Worm (Caenorhabditis elegans): ENCODE results near the gene nob-1.

The nob-1 gene

DNA sequence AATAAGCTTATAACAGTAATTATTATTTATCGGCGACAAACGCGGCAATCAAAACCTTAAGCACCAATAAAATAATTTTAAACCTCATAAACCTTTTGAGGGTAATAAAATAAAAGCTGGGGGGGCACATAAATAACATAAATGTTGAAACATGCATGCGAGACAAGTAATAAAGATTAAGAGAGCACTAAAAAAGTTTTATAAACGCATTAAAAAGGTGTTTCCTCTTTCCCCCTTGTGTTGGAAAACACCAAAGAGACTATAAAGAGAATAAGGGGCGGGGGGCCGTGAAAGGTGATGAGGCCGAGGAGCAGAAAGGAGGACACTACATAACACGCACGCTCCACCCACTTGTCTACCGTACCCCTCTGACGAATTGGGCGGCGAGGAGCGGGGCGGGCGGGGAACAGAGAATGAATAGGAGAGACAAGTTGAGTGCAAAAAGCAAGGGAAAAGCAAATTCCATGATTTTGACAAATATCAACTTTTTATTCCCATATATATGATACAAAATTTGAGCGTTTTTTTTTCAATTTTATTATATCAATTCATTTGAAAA is 712 bp upstream of the nob-1 start:
- TF ChIP-seq him-1 (tag; optimal IDR thresholded peaks at IDR 0.05) (no peak), W03F9.2 (tag; optimal IDR thresholded peaks at IDR 0.05) (no peak), dao-5 (tag; optimal IDR thresholded peaks at IDR 0.05) (no peak)

DNA sequence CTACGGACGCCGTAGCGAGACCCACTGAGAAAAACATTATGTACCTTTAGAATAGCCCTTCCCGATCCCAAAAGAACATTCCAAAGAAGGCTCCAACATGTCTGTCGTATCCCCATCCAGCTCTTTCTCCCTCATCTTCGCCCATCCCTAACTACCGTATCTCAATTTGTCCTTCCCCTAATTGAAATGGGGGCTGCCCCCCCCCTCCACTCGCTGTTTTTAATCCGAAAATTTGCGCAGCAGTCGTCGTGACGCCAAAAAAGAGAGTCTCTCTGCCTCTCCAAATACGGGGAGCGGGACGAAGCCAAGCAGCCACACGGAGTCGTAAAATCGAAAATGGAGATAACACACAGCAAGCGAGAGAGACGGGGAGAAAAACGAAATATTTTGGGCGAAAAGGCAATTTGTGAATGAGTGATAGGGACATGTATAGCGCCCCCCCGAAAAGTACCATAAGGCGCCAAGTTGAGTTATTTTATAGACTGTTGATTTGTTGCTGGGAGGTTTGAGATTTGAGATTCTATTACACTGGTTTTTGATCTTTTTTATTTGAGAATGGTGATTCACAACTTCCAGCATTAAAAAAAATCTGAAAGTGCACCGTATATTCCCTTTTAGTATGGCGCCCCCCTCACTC is 2.0 kb downstream of the nob-1 start:
- TF ChIP-seq him-1 (tag; optimal IDR thresholded peaks at IDR 0.05) = no peak
- TF ChIP-seq W03F9.2 (tag; optimal IDR thresholded peaks at IDR 0.05) = no peak
- TF ChIP-seq dao-5 (tag; optimal IDR thresholded peaks at IDR 0.05) = no peak

DNA sequence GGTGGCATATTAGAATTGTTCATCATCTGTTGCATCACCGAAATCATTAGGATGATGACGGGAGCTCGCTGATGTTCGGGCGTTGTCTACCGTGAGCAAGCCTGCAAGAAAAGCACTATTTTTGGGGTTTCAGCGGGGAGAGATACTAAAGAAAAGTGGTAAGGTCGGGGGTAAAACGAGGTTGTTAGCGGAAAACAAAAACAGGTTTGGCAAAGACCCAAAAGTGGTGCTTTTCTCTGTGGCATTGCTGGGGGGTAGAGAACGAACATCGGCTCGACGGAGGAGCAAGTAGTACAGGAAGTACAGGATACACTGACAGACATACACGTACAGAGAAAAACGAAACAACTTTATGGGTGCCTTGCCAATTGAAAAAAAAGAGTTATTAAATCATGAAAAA is 6.7 kb downstream of the nob-1 start, which contains the start of gene php-3:
Gene php-3 (minus strand): TSS at position 101 of the 400 bp plus-strand sequence.
- TF ChIP-seq W03F9.2 (tag; optimal IDR thresholded peaks at IDR 0.05) = no peak
- no peak for TF ChIP-seq him-1 (tag; optimal IDR thresholded peaks at IDR 0.05)
- no peak for TF ChIP-seq dao-5 (tag; optimal IDR thresholded peaks at IDR 0.05)

DNA sequence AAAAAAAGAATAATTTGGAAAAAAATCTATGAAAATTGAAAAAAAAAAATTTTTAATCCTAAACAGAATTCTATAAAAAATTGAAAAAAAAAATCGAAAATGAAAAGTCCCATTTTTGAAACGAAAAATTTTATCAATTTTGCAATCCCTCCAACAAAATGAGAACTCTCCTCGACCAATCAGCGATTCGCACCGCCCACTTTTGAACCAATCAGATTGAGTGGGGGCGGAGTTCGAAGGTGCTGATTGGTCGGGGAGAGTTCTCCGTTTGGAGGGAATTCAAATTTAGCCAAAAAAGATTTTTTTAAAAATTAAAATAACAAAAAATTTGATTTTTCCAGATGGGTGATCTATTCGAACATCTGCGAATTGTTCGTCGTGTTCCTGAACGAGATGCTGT is 16.4 kb downstream of the nob-1 start:
- no peak for TF ChIP-seq dao-5 (tag; optimal IDR thresholded peaks at IDR 0.05)
- TF ChIP-seq W03F9.2 (tag; optimal IDR thresholded peaks at IDR 0.05) = no peak
- no peak for TF ChIP-seq him-1 (tag; optimal IDR thresholded peaks at IDR 0.05)

ce11 chrIII:12064494-12064893 is 19.6 kb downstream of the nob-1 start:
- TF ChIP-seq him-1 (tag; optimal IDR thresholded peaks at IDR 0.05) (no peak), dao-5 (tag; optimal IDR thresholded peaks at IDR 0.05) (no peak), W03F9.2 (tag; optimal IDR thresholded peaks at IDR 0.05) (no peak)

DNA sequence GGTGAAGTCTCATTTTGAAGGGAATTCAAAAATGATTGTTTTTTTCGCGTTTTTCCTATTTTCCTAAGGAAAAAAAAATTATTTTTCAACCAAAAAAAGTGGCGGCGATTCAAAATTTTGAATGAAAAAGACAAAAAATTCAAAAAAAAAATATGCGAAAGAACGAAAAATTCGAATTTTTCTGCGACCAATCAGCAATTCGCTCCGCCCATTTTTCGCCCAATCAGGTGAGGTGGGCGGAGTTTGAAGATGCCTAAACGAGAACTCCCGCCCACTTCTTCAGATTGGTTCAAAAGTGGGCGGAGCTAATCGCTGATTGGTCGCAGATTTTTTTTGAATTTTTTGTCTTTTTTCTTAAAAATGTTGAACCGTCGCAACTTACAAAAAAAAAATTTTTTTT is 20.2 kb downstream of the nob-1 start:
- TF ChIP-seq W03F9.2 (tag; optimal IDR thresholded peaks at IDR 0.05) (no peak), him-1 (tag; optimal IDR thresholded peaks at IDR 0.05) (no peak), dao-5 (tag; optimal IDR thresholded peaks at IDR 0.05) (no peak)

- no peak for TF ChIP-seq dao-5 (tag; optimal IDR thresholded peaks at IDR 0.05)
- no peak for TF ChIP-seq him-1 (tag; optimal IDR thresholded peaks at IDR 0.05)
- no peak for TF ChIP-seq W03F9.2 (tag; optimal IDR thresholded peaks at IDR 0.05)
These were observed 22.7 kb downstream of the nob-1 start, which contains the start of gene zyg-8 for ce11 chrIII:12061413-12061812. TSS of gene zyg-8 (plus strand) at chrIII:12061713.

DNA sequence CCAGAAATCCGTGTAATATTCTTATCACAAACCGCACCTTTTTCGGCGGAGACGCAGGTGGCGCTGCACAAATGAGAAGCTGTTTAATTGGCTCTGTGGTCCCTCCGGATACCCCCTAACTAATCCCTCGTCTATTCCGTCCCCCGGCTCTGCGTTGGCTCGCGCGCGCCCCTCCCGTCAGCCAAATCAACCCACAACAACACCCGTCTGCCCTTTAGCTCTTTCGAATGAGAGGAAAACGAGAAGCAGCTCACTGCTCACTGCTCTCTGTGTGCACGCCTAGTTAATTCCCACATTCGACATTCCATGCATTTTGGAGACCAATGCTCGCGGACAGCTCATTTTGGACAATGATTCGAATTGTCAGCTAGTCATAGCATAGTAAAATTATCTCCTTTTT is 24.0 kb downstream of the nob-1 start:
- TF ChIP-seq dao-5 (tag; optimal IDR thresholded peaks at IDR 0.05) (no peak), him-1 (tag; optimal IDR thresholded peaks at IDR 0.05) (no peak), W03F9.2 (tag; optimal IDR thresholded peaks at IDR 0.05) (no peak)

DNA sequence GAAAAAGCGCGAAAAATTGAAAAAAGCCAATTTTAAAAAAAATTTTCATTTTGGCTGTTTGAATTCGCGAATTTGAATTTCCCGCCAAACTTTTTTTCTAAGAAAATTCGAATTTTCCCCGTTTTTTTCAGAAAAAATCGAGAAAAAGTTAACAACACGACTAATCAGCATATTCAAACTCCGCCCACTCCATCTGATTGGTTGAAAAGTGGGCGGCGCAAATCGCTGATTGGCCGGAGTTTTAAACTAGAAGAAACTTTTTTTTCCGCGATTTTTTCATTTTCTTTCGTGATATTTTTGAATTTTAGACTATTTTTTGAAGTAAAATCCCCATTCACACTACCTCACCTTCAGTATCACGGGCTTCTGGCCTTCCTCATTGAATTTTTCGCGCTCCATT is 24.6 kb downstream of the nob-1 start:
- TF ChIP-seq dao-5 (tag; optimal IDR thresholded peaks at IDR 0.05) (no peak), him-1 (tag; optimal IDR thresholded peaks at IDR 0.05) (no peak), W03F9.2 (tag; optimal IDR thresholded peaks at IDR 0.05) (no peak)

- TF ChIP-seq him-1 (tag; optimal IDR thresholded peaks at IDR 0.05) (no peak), dao-5 (tag; optimal IDR thresholded peaks at IDR 0.05) (no peak), W03F9.2 (tag; optimal IDR thresholded peaks at IDR 0.05) (peak; percentile 10)
These were observed 25.7 kb downstream of the nob-1 start, which contains the start of gene arx-3 for ce11 chrIII:12058429-12058828. TSS of gene arx-3 (minus strand) at chrIII:12058458.

DNA sequence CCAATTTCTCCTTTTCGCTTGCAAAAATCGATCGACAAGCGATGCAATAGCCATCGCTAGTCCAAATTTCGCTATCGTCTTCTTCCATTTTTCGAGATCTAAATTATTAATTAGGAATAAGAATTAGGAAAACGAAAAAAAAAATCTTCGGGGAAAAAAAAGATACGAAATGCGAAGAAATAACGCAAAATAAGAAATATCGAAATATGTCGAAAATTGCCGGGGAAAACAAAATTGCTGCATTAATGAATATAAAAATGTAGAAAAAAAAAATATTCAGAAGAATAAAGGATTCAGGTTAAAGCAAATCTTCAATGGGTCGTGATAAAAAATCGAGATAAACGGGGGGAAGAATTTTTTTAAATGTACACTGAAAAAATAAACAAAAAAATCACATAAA is 31.9 kb downstream of the nob-1 start, which contains the start of gene Y79H2A.3:
Gene Y79H2A.3 (minus strand): TSS at position 101 of the 400 bp plus-strand sequence.
- TF ChIP-seq W03F9.2 (tag; optimal IDR thresholded peaks at IDR 0.05) (no peak), him-1 (tag; optimal IDR thresholded peaks at IDR 0.05) (no peak), dao-5 (tag; optimal IDR thresholded peaks at IDR 0.05) (no peak)

DNA sequence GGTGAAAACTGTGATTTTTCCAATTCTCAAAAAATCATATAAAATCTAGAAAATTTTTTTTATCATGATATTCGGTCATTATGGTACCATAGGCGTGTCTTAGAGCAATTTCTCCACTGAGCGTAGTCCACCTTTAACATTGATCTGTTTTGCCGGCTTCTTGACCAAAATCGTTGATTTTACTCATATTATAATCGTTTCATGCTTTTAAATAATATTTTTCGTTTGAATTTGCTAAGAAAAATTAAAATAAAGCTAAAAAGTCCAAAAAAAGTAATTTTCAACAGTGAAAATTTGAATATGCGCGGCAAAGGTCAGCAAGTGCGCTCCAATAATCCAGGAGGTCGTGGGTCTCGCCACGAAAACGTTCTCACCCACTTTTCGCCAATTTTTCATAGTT is 43.1 kb downstream of the nob-1 start, which contains the start of gene Y79H2A.4:
Gene Y79H2A.4 (plus strand): TSS at position 301 of the 400 bp plus-strand sequence.
- TF ChIP-seq dao-5 (tag; optimal IDR thresholded peaks at IDR 0.05) = no peak

ce11 chrIII:12037217-12037616 is 46.9 kb downstream of the nob-1 start:
- TF ChIP-seq W03F9.2 (tag; optimal IDR thresholded peaks at IDR 0.05) = no peak
- no peak for TF ChIP-seq dao-5 (tag; optimal IDR thresholded peaks at IDR 0.05)
- no peak for TF ChIP-seq him-1 (tag; optimal IDR thresholded peaks at IDR 0.05)

- no peak for TF ChIP-seq him-1 (tag; optimal IDR thresholded peaks at IDR 0.05)
- TF ChIP-seq W03F9.2 (tag; optimal IDR thresholded peaks at IDR 0.05) = no peak
- TF ChIP-seq dao-5 (tag; optimal IDR thresholded peaks at IDR 0.05) = no peak
These were observed 49.8 kb downstream of the nob-1 start for ce11 chrIII:12034311-12034710.

DNA sequence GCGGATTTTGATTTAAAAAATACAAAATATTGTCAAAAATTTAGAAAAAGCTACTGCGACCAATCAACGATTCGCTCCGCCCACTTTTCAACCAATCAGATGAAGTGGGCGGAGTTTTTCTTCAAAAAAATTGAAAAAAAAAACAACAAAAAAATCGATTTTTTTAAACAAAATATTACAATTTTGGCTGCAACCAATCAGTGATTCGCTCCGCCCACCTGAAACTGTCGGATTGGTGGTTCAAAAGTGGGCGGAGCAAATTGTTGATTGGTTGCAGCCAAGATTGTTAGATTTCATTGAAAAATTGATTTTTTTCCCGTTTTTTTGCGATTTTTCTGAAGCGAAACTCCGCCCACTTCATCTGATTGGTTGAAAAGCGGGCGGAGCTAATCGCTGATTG is 50.9 kb downstream of the nob-1 start:
- TF ChIP-seq dao-5 (tag; optimal IDR thresholded peaks at IDR 0.05) = no peak
- TF ChIP-seq him-1 (tag; optimal IDR thresholded peaks at IDR 0.05) = no peak
- no peak for TF ChIP-seq W03F9.2 (tag; optimal IDR thresholded peaks at IDR 0.05)
